Fruit fly (Drosophila melanogaster) ovary, adult (tissue): ENCODE results near the gene RhoGEF4.

Source experiments
- CG17801 ChIP-seq: fragments of 200-800 bp; optimal IDR thresholded peaks from 2 replicates; lab custom pipeline; 2019; ENCODE audit warnings: missing biosample characterization, mild to moderate bottlenecking, missing genetic modification characterization, moderate library complexity; ENCODE audit not compliant: partially characterized antibody

The RhoGEF4 gene

DNA sequence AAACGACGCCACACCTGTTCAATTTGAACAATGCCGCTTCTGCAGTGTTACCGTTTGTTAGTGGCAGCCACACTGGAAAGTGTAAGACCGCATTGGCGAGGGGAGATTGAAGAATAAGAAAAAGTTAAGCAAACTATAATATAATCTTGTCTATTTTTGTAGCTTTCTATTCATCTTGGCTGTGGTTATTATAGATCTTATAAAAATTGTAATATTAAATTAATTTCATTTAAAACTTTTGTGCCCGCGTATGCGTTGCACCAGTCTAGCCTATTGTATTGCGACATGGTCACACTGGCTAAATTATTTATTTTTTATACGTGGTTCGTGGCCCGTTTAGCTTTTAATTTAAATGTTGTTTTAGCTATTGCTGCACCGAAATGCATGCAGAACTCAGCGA, at the start of gene RhoGEF4, which contains the start of gene Rint1:
Gene RhoGEF4, minus strand, starts transcription at position 64 of the 400 bp plus-strand sequence.
Gene Rint1, plus strand, starts transcription at position 272 of the 400 bp plus-strand sequence.
- TF ChIP-seq CG17801, result peak; percentile 63

DNA sequence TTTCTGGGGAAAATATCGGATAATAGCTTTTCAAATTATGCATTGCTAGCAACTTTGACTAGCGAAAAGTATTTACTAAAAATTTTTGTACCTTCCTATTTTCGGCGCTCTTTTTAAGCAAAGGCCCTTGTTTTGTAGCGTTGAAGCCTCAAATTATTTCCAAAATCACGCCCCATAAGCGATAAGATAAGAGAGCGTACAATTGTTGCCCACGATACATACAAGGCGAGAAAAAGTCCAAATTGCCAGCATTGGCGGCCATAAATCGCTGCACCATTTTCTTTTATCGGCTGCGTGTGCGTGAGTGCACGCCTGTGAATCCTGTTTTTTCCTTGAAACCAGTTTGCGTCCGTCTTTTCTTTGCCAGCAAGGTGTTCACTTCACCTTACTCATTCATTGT, 48.1 kb upstream of the RhoGEF4 start:
- TF ChIP-seq CG17801, result no peak

DNA sequence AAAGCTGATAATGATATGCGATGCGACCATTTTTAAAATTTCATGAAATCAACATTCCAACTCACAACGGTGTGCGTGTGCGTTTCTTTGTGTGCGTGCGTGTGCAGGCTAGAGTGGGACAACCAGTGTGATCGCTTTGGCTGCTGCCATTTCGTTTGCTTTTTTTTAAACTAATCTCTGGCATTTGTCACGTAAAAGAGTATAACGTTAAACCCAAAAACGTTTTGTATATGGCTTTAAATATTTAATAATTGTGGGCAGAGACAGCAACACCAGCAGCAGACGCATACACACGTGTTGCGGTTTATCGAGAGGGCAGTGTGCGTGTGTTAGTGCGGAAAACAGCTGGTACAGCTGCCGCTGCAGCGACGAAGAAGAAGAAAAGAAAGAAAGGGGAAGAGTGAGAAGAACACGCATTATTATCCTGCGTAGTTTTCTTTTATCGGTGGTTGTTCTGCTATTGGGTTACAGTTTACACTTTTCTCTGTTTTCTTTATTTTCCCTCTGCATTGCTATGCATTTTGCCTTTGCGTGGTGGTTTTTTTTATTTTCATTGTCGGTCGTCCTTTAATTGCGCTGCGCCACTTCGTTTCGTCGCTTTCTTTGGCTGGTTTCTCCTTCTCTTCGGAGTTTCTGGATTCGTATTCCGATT, 47.1 kb upstream of the RhoGEF4 start:
- TF ChIP-seq CG17801, result no peak

- TF ChIP-seq CG17801, result no peak
Observed at dm6 chr3L:7369543-7369942, 46.3 kb upstream of the RhoGEF4 start, which contains the start of gene akirin. Gene akirin, plus strand, starts transcription at chr3L:7369843.

DNA sequence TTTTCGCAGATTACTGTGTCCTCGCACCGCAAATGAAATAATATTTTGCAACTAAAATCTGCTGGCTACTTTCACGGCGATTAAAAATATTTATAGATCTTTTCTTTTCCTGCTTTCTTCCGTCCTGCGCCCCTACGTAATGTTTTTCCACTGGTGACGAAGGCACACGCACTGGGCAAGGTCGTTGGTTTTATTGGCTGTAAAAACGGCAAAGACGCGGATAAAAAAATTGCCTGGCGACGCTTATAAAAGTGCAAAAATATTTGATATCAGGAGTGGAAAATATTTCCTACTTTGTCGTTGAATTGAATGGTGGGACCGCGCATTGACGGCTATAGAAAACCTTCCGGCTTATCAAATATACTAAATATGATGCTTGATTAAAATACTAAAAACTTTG, 45.7 kb upstream of the RhoGEF4 start, which contains the start of gene Sh3beta:
Gene Sh3beta, minus strand, starts transcription at position 327 of the 400 bp plus-strand sequence.
- TF ChIP-seq CG17801, result no peak

DNA sequence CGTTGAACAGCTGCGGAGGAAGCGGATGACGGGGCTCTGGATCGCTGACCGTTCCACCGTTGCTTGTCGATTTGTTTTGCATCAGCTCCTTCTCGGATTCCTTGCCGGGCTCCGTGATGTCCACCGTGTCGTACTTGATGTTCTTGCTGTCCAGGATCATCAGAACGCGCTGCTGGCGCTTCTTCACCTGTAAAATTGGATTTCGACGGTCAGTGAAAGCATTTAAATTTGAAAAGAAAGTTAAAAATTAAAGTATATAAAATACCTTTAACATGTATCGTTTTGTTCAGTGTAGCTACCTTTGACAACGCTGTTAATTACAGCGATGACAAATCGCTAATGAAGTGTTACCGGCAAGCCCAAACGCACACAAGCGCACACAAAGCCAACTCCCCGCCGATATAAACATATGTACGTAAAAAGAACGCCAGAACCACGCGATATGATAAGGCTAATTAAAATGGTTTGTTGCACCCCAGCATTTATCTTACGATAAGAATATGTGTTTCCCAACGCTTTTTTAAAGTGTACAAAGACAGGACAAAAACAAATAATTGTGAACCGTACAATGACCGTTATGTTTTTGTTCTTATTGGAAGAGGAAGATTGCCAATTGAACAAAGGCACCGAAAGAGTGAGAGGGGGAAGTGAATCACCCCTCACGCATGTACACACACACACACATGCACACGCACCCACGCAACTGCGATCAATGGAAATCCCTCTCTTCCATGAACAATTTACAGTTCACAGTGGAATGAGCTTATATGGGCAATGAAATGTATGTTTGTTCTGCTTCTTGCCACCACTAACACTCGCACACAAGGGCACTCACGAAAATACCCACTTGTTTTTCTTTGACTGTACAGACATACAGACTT, 44.8 kb upstream of the RhoGEF4 start:
- peak; percentile 19 for TF ChIP-seq CG17801

dm6 chr3L:7364717-7365278, 41.6 kb upstream of the RhoGEF4 start:
- no peak for TF ChIP-seq CG17801

- TF ChIP-seq CG17801, result no peak
Observed at dm6 chr3L:7361095-7361522, 37.9 kb upstream of the RhoGEF4 start.

- TF ChIP-seq CG17801, result no peak
Observed at dm6 chr3L:7360324-7360852, 37.2 kb upstream of the RhoGEF4 start, which contains the start of gene Sec63. Gene Sec63, plus strand, starts transcription at chr3L:7360561.

DNA sequence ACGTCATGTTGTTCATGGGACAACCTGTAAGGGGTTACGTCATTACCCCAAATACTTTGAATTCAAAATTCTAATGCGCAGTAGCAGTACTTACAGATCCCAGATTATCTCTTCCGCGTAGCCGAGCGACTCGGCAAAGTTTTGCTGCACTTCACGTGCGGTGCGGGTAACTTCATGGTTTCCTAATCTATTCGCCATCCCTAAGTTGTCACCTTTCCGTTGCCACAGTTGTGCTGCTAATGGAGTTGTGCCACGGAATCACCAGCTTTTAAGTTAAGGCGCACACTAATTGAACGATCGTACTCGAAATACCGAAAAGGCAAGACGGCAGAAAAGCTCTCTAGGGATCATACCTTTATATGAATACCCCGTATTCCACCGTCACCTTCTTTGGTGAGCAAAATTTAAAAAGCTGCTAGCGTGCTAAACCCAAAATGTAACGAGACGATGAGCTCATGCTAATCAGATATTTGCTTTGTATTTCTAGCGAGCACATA, 36.7 kb upstream of the RhoGEF4 start, which contains the start of gene pst:
Gene pst, minus strand, starts transcription at position 437 of the 497 bp plus-strand sequence.
- TF ChIP-seq CG17801, result peak; percentile 47

DNA sequence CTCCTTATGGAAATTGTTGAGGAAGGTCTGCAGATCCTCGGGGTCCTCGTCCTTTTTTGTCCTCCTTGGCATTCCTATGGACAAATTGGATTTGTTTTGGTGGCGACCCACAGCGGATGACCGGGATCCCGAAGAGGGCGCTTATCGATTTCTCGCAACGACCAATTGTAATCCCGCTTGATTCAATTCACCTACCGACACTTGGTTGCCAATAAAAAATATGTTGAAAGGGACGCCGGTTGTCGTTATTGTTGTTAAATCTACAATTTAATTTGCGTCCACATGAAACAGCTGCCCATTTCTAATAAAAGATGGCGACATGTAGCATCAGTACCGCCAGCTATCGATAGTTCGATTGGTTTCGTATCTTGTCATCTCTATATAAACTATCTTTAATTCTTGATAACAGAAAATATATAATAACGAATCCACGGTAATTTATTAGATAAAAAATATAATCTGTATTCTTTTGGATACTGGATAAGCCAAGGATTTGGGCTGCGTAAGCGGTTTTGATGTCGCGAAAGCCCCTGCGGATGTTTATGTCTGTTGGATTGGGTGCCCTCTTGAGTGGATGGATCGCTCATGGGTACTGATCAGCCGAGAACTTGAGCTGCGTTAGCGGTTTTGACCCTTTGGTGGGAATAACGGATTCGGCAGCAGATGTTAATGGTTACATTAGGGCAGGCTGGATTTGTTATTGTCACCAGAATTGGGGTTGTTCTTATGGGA, 33.3 kb upstream of the RhoGEF4 start, which contains the start of gene CTCF:
Gene CTCF, minus strand, starts transcription at position 328 of the 732 bp plus-strand sequence.
- TF ChIP-seq CG17801, result peak; percentile 31

DNA sequence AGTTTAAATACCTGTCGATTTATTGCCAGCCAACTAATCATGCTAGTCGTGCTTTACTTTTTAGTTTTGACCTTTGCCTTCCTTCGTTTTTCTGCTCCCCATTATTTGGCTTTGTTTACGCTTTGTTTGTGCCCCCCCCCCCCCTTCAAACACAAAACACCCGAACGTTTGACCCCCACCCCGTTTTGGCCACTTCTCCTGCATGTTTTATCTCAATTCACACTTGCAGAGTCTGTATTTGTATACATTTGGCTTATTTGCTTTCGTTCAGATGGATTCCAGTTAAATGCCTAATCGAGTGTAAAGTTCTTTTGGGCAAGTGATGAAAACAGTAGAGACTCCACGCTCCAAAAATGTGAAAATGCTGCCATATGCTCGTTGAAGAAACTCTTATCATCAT, 26.1 kb upstream of the RhoGEF4 start:
- no peak for TF ChIP-seq CG17801

DNA sequence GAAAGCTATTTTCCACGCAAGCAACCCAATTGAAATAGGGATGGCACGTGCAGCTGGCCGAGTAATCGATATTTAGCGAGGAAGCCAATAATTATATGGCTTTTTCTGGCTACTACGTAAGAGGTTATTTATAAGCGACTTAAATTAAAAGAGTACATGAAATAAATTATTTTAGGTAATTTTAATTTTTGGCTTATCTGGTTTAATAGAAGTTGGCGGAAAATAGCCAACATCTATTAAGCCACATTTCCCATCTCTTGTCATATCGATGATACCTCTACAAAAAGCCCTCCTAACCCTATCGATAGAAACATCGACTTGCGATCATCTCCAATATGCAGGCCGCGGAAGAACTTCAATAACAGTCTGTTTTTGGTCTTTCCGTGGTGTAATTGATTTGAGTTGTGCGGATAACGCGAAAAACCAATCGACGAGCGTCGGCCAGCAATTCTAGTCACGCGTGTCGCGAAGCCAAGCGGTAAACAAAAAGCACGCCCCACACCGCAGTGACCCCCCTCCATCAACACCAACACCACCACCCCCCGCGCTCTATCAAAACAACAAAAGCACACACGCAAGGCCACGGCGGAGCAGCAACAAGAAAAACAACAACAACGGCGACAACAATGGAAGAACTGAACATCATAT, 24.9 kb upstream of the RhoGEF4 start, which contains the start of the genes Srp19 and qm:
Gene Srp19, minus strand, starts transcription at position 51 of the 648 bp plus-strand sequence.
Gene qm, plus strand, starts transcription at position 330 of the 648 bp plus-strand sequence.
- TF ChIP-seq CG17801, result peak; percentile 45

DNA sequence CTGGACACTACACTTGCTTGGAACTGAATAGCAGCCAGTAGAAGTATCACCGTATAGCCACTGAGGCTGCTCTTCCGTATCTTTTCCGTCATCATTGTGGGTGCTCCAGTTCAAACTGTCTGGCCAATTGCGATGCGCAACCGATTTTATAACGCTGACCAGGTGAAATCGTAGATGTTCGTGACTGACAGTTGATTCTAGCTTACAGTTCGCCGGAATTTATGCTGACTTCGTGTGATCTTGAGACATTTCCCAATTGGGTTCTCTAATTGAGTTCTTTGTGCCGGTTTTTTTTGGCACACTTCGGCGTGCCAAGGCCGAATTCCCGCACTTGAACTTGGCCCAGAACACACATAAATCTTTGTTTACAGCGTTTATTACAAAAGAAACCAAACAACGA, 23.7 kb upstream of the RhoGEF4 start, which contains the start of gene CG14834:
Gene CG14834, minus strand, starts transcription at position 173 of the 400 bp plus-strand sequence.
- TF ChIP-seq CG17801, result no peak

dm6 chr3L:7344965-7345427, 21.8 kb upstream of the RhoGEF4 start, which contains the start of gene Cln7:
Gene Cln7, minus strand, starts transcription at chr3L:7345183.
- TF ChIP-seq CG17801, result peak; percentile 90
